Worm (Caenorhabditis elegans) whole organism, L4/young adult: Measurements from ENCODE around the gene C54C6.5.

ENCODE experiments used
- W03F9.2 ChIP-seq: fragments of 150-350 bp; optimal IDR thresholded peaks from 2 replicates; lab custom pipeline; 2014; ENCODE audit warnings: missing biosample characterization, missing genetic modification characterization
- dao-5 ChIP-seq: sonication (generic microtip); optimal IDR thresholded peaks from 2 replicates; lab custom pipeline; 2016; ENCODE audit warnings: missing genotype, missing genetic modification characterization, moderate library complexity, missing compliant biosample characterization
- him-1 ChIP-seq: sonication (generic microtip); optimal IDR thresholded peaks from 2 replicates; lab custom pipeline; 2016; ENCODE audit warnings: missing genotype, missing genetic modification reagents, missing genetic modification characterization, missing compliant biosample characterization

The C54C6.5 gene

DNA sequence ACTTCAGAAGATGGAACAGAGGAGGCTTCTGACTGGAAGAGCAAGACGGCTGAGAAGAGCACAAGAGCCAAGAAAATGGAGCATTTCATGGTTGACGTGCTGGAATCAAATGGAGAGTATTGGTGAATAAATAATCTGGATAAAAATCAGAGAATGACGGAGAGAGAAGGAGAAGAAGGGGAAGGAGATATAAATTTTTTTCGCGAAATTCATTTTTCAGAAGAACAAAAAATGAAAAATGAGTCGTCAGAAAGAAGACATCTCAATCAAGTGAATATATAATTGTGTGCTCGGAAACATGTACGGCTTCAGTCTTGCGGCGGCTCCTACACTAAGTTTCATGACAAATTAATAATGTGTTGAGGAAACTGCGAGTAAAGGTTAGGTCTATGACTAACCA lies at the start of gene C54C6.5:
TSS of gene C54C6.5 (minus strand) at position 101 of the 400 bp plus-strand sequence.
- no peak for TF ChIP-seq him-1 (tag; lab: Kevin White, UChicago)
- no peak for TF ChIP-seq W03F9.2 (tag; lab: Kevin White, UChicago)
- no peak for TF ChIP-seq dao-5 (tag; lab: Kevin White, UChicago)

DNA sequence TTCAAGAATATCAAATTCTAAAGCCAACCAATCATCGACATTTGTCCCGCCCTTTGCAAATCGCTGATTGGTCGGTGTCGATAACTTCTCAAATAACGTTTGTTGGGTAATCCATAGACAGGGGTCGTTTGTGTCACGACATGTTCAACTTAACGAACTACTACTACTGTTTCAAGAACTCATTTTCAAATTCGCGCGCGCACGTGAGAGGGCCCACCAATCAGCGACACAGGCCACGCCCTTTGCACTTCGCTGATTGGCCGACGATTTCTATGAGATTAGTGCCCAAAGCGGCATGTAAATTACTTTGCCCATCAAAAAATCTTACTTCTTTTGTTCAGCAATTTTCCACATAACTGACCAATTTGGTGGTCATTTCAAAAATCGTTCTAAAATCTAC lies 45.0 kb upstream of the C54C6.5 start:
- no peak for TF ChIP-seq dao-5 (tag; lab: Kevin White, UChicago)
- TF ChIP-seq W03F9.2 (tag; lab: Kevin White, UChicago), result no peak
- TF ChIP-seq him-1 (tag; lab: Kevin White, UChicago), result no peak

DNA sequence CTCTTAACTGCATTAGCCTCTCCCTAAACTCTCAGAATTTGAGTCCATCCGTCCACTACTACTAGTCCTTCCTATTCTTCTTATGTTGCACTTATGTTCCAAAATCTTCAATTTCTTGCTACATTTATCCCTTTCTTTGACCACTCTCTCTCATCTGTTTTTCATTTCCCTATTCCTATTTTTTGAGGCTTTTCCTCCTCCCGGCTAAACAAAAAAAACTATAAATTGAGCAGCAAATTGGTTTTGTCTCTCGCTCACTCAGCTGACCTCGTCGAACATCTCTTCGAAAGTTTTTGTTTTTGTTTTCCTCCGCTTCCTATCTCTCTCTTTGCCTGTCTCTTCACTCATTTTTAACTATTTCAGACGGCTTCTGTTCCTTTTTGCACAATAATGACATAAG lies 40.7 kb upstream of the C54C6.5 start, which contains the start of gene ptp-1:
TSS of gene ptp-1 (plus strand) at position 358 of the 400 bp plus-strand sequence.
- TF ChIP-seq him-1 (tag; lab: Kevin White, UChicago), result no peak
- TF ChIP-seq dao-5 (tag; lab: Kevin White, UChicago), result no peak
- no peak for TF ChIP-seq W03F9.2 (tag; lab: Kevin White, UChicago)

DNA sequence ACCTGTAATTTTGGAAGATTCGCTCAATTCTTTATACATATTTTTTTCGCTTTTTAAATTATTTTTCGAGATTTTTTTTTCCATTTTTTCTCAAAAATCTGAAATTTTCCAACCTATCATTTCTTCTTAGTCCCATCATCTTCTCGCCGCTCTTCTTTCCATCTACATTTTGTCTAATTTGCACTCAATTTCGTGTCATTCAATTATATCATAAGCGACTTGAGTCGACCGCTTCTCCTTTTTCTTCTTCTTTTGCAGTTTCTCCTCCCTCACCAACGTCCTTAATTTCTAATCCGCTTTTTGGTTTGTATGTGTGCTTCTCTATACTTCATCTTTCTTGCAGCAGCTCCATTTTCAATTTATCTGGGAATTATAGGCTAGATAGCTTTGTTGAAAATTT lies 38.5 kb upstream of the C54C6.5 start:
- TF ChIP-seq dao-5 (tag; lab: Kevin White, UChicago), result no peak
- TF ChIP-seq him-1 (tag; lab: Kevin White, UChicago), result no peak
- TF ChIP-seq W03F9.2 (tag; lab: Kevin White, UChicago), result no peak

DNA sequence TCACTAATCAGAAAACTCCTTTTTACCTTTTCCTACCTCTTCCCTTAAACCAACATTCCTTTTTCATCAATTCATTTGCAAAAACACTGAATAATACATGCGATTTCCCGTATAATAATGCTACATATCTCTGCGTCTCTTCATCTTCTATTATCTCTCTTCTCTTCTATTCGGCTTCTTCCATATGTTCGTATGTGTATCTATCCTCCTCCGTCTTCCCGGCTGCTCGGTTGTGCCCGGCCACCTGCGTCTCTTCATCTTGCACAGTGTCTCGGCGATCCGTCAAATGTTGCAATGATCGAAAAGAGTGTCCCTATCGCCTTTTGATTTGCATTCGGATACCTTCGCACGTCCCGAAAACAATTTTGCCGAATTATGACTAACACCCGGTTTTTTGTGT lies 33.7 kb upstream of the C54C6.5 start:
- TF ChIP-seq him-1 (tag; lab: Kevin White, UChicago), result no peak
- no peak for TF ChIP-seq dao-5 (tag; lab: Kevin White, UChicago)
- TF ChIP-seq W03F9.2 (tag; lab: Kevin White, UChicago), result no peak

DNA sequence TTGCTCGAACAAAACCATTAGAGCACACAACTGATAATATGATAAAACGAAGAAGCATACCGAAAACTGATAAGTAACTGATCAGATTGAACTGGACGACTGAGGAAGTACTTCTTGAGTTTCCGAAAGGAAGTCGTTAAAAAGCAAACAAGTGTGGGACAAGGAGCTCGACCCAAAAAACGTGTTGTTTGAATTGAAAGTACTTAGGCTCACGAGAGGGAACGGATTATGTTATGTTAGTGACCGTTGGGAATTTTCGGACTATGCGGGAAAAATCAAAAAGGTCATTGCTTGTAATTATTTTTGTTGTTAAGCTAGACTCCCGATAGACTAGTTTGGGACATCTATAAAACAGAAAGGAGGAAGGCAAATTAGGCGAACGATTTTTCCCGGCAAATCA lies 32.0 kb upstream of the C54C6.5 start, which contains the start of gene C48D5.3:
TSS of gene C48D5.3 (minus strand) at position 101 of the 400 bp plus-strand sequence.
- no peak for TF ChIP-seq dao-5 (tag; lab: Kevin White, UChicago)

DNA sequence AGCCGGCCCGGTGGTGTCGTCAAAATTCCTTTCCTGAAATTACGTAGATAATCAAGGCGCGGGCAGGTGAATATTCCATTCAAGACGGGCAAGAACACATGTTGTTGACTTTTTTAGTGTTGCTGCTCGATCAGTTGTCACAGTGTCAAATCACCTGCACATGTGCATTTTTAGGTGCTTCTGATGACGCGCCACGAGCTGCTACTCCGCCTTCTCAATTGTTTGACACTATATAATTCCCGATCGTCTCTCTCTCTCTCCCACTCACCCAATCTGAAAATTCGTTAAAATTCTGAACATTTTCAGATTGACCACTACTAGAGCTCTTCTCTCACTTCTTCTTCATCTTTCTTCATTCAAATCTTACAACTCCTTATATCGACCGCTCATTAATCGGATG lies 23.6 kb upstream of the C54C6.5 start, which contains the start of gene nhr-6:
TSS of gene nhr-6 (plus strand) at position 301 of the 400 bp plus-strand sequence.
- TF ChIP-seq dao-5 (tag; lab: Kevin White, UChicago) (no peak), him-1 (tag; lab: Kevin White, UChicago) (no peak), W03F9.2 (tag; lab: Kevin White, UChicago) (no peak)

DNA sequence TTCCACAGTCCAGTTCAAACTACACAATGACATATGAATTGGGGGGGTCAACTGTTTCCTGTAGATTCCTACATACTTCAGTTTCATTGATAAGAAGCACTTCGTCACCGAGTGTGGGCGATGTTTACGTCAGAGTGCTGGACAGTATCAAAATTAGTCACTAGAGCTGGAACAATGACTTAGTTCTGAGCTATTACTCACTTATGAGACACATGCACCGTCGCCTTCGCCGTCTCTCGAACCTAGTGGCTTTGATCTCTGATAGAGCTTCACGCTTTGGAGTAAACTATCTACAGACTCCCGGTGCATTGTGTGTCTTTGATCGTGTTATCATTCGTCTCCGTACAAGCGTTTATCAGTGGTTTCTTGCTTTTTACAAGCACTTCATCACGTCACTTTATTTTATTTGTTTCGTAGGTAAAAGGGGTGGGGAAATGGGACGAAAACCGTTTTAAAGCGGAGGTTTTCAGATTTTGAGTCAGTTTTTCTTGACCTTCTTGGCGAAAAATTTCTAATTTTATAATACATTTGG lies 21.8 kb upstream of the C54C6.5 start:
- TF ChIP-seq dao-5 (tag; lab: Kevin White, UChicago) (no peak), W03F9.2 (tag; lab: Kevin White, UChicago) (no peak), him-1 (tag; lab: Kevin White, UChicago) (no peak)

DNA sequence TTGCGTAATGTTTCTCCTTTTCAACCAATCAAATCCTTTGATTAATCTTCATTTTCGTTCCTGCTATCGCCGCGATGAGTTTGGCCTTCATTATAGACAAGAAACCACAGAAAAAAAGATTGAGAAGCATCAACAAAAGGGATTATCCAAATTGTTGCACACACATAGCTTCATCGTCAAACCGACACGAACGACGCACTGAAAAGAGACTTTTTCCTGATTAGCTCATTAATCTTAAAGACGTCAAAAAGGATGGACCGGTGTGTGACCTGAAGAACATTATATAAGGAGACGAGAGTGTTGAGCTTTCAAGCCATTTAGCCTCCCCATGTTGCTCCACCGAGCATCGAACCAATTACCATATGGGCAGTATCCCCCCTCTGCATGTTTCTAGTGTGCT lies 20.1 kb upstream of the C54C6.5 start:
- TF ChIP-seq him-1 (tag; lab: Kevin White, UChicago), result no peak
- TF ChIP-seq W03F9.2 (tag; lab: Kevin White, UChicago), result no peak

DNA sequence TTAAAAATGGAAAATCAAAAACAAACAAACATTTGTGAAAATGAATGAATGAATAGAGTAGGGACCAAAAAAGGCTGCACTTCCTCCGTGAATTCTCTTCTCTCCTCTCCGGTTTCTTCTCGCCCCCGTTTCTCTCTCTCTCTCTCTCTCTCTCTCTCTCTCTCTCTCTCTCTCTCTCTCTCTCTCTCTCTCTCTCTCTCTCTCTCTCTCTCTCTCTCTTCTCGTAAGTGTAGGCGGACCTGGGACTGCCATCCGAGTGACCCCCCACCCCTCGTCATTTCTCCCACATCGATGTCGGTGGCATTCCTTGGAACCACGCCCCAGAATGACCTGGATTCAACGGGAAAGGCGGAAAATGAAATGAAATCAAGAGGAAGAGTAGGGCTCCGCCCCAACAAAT lies 17.1 kb upstream of the C54C6.5 start:
- TF ChIP-seq W03F9.2 (tag; lab: Kevin White, UChicago) (no peak), dao-5 (tag; lab: Kevin White, UChicago) (no peak), him-1 (tag; lab: Kevin White, UChicago) (no peak)

DNA sequence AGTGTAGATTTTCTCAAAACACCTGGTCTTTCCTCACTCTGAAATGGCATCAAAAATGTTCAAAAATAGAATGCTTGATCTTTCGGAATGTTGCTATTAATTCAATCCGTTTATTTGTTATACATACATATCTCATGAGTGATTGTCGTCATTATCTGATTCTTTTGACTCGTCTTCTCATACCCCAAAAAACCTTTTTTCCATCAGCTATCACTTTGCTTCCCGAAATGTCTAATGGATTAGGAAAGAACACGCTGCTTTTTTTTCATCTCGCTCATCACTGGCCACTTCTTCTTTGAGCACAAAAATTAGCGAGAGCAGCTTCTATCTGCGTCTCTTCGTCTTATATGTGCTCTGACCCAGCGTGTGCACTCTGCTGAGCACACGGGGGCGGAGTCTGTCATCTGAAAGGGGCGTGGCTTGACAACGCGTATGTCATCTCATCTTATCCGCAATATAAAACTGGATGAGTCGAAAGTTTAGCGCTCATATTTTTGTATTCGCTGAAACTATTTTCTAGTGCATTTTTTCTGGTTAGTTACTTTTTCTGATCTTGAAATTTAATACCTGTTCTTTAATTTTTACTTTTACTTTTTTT lies 15.2 kb upstream of the C54C6.5 start:
- TF ChIP-seq W03F9.2 (tag; lab: Kevin White, UChicago), result no peak
- TF ChIP-seq dao-5 (tag; lab: Kevin White, UChicago), result no peak
- TF ChIP-seq him-1 (tag; lab: Kevin White, UChicago), result no peak

DNA sequence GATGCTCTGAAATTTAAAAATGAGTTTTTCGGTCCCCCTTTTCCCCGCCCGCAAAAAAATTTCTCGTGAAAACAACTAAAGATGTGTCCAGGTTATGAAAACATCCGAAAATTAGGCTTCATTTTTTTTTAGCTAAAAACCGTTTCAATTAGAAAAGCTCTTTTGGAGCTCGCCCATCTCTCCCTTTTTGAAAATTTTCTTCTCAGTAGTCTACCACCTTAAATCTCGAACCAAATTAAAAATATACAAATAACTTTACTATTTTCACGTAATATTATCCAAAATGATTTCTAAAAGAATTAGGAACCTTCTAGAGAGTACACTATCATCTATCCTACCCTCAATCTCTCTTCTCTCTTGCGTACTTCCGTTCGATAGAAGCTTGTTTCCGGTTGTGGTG lies 12.6 kb upstream of the C54C6.5 start:
- TF ChIP-seq him-1 (tag; lab: Kevin White, UChicago) (no peak), W03F9.2 (tag; lab: Kevin White, UChicago) (no peak), dao-5 (tag; lab: Kevin White, UChicago) (no peak)

DNA sequence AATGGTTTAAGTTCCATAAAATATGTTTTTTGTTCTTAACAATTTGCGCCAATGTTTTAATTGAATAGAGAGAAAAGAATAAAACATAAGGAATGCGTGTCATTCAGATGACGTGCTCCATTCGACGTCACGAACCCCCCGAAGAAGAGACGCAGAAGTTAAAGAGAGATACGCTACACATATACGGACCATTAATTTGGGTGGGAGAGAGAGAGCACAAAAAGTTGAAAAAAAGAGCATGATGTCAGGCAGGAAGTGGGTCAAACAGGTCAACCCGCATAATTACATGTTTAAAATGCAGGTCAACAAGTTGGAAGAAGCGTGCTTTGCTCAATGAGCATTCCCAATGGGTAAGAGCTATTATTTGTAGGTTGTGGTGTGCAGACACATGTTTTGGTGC lies 10.6 kb upstream of the C54C6.5 start:
- TF ChIP-seq W03F9.2 (tag; lab: Kevin White, UChicago) (no peak), dao-5 (tag; lab: Kevin White, UChicago) (no peak), him-1 (tag; lab: Kevin White, UChicago) (no peak)

DNA sequence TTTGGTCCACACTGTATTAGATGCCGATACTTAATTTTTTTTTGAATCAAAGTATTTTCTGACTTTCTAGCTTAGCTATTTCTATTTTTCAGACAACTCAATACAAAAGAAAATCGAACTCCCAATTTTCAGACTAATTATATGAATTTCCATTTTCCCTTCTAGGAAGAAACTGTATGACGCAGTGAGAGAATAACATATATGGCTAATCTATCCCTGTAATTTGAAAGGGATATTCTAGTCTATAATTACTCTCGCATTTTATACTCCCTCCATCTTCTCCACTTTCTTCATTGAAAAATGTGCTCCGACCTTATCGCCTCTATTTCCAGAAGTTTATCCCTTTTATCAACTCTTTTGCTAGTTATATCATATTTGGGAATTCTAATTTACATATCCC lies 3.7 kb upstream of the C54C6.5 start, which contains the start of gene C54C6.4:
TSS of gene C54C6.4 (plus strand) at position 301 of the 400 bp plus-strand sequence.
- TF ChIP-seq dao-5 (tag; lab: Kevin White, UChicago) (no peak), him-1 (tag; lab: Kevin White, UChicago) (no peak), W03F9.2 (tag; lab: Kevin White, UChicago) (no peak)
